Worm (Caenorhabditis elegans) whole organism, L1 larva: Measurements from ENCODE around the gene eif-3.G.

Experiments used
- C16A3.4 ChIP-seq: fragments of 150-350 bp; optimal IDR thresholded peaks from 2 replicates; lab custom pipeline; 2014; ENCODE audit warnings: missing biosample characterization, missing genetic modification characterization
- C34B4.2 ChIP-seq: sonication (generic microtip); optimal IDR thresholded peaks from 2 replicates; lab custom pipeline; 2017; ENCODE audit warnings: mild to moderate bottlenecking, missing genetic modification characterization, missing compliant biosample characterization
- Y116A8C.19 ChIP-seq: sonication (generic microtip); optimal IDR thresholded peaks from 2 replicates; lab custom pipeline; 2016; ENCODE audit warnings: missing compliant biosample characterization, missing genetic modification characterization, borderline replicate concordance
- aly-2 ChIP-seq: fragments of 150-350 bp; optimal IDR thresholded peaks from 2 replicates; lab custom pipeline; 2014; ENCODE audit warnings: missing biosample characterization, missing genetic modification characterization
- ama-1 ChIP-seq: fragments of 150-350 bp; optimal IDR thresholded peaks from 2 replicates; lab custom pipeline; 2014
- blmp-1 ChIP-seq: fragments of 150-350 bp; optimal IDR thresholded peaks from 2 replicates; lab custom pipeline; 2014; ENCODE audit warnings: missing biosample characterization, missing genetic modification characterization
- ceh-8 ChIP-seq: fragments of 200-800 bp; sonication (Bioruptor generic); optimal IDR thresholded peaks from 2 replicates; lab custom pipeline; 2018; ENCODE audit warnings: mild to moderate bottlenecking, missing genetic modification characterization, moderate library complexity, missing compliant biosample characterization
- dpl-1 ChIP-seq, 3 experiments: fragments of 150-350 bp in 2 of 3; sonication (generic microtip) in 1 of 3; optimal IDR thresholded peaks; 2 replicates each; lab custom pipeline; 2014 to 2017; ENCODE audit warnings: missing biosample characterization in 3 of 3, missing genetic modification characterization in 3 of 3, missing genetic modification reagents in 3 of 3
- efl-1 ChIP-seq, 4 experiments: fragments of 150-350 bp; optimal IDR thresholded peaks in 3 of 4; peaks in 1 of 4; 1 replicate in 1 of 4; 2 replicates in 3 of 4; lab custom pipeline; 2014; ENCODE audit warnings: missing biosample characterization in 2 of 4, missing genetic modification characterization in 2 of 4, missing genetic modification reagents in 2 of 4
- elt-2 ChIP-seq: sonication (generic microtip); optimal IDR thresholded peaks from 2 replicates; lab custom pipeline; 2016; ENCODE audit warnings: missing genetic modification characterization, mild to moderate bottlenecking, inconsistent platforms, missing compliant biosample characterization, missing genetic modification reagents
- ets-5 ChIP-seq: fragments of 200-800 bp; sonication (Bioruptor generic); IDR thresholded peaks from 2 replicates; pipeline ENCODE4 v1.3.6; 2022; ENCODE audit warnings: missing genetic modification characterization, missing compliant biosample characterization
- fkh-10 ChIP-seq: sonication (generic microtip); optimal IDR thresholded peaks from 2 replicates; lab custom pipeline; 2017; ENCODE audit warnings: missing biosample characterization, missing genetic modification reagents, missing genetic modification characterization
- fkh-8 ChIP-seq: sonication (generic microtip); optimal IDR thresholded peaks from 2 replicates; lab custom pipeline; 2016; ENCODE audit warnings: mild to moderate bottlenecking, missing genetic modification characterization, missing compliant biosample characterization
- grh-1 ChIP-seq: fragments of 200-800 bp; sonication (Bioruptor generic); IDR thresholded peaks from 2 replicates; pipeline ENCODE4 v1.3.6; 2022; ENCODE audit warnings: missing genetic modification reagents, missing genetic modification characterization, missing compliant biosample characterization
- irx-1 ChIP-seq: sonication (generic microtip); optimal IDR thresholded peaks from 2 replicates; lab custom pipeline; 2016; ENCODE audit warnings: missing genetic modification characterization, missing compliant biosample characterization
- jun-1 ChIP-seq: fragments of 150-350 bp; optimal IDR thresholded peaks from 2 replicates; lab custom pipeline; 2014; ENCODE audit warnings: missing biosample characterization, missing genetic modification reagents, missing genetic modification characterization
- lin-15B ChIP-seq: fragments of 150-350 bp; sonication (generic microtip); optimal IDR thresholded peaks from 3 replicates; lab custom pipeline; 2014; ENCODE audit warnings: missing biosample characterization, missing genetic modification characterization
- lsy-2 ChIP-seq, 2 experiments: fragments of 150-350 bp; optimal IDR thresholded peaks; 2 replicates each; lab custom pipeline; 2014; ENCODE audit warnings: missing biosample characterization in 2 of 2, missing genetic modification characterization in 2 of 2
- nhr-47 ChIP-seq: sonication (generic microtip); optimal IDR thresholded peaks from 2 replicates; lab custom pipeline; 2016; ENCODE audit warnings: mild to moderate bottlenecking, missing genetic modification characterization, moderate library complexity, missing compliant biosample characterization
- nhr-71 ChIP-seq: sonication (generic microtip); optimal IDR thresholded peaks from 2 replicates; lab custom pipeline; 2016; ENCODE audit warnings: mild to moderate bottlenecking, missing genetic modification characterization, moderate library complexity, missing compliant biosample characterization
- nhr-77 ChIP-seq: fragments of 150-350 bp; optimal IDR thresholded peaks from 2 replicates; lab custom pipeline; 2014; ENCODE audit warnings: missing biosample characterization, missing genetic modification characterization
- pag-3 ChIP-seq: sonication (generic microtip); optimal IDR thresholded peaks from 2 replicates; lab custom pipeline; 2017; ENCODE audit warnings: missing genetic modification characterization, mild to moderate bottlenecking, missing compliant biosample characterization, antibody characterized with exemption, borderline replicate concordance; ENCODE audit not compliant: insufficient read depth
- pax-3 ChIP-seq: fragments of 200-800 bp; sonication (Bioruptor generic); optimal IDR thresholded peaks from 2 replicates; lab custom pipeline; 2018; ENCODE audit warnings: mild to moderate bottlenecking, missing genetic modification characterization, moderate library complexity, missing compliant biosample characterization
- pqm-1 ChIP-seq: sonication (generic microtip); optimal IDR thresholded peaks from 3 replicates; lab custom pipeline; 2017; ENCODE audit warnings: missing biosample characterization, missing genetic modification characterization
- rnt-1 ChIP-seq: sonication (generic microtip); optimal IDR thresholded peaks from 2 replicates; lab custom pipeline; 2016; ENCODE audit warnings: mild to moderate bottlenecking, missing genetic modification characterization, moderate library complexity, missing compliant biosample characterization
- snpc-4 ChIP-seq: fragments of 150-350 bp; optimal IDR thresholded peaks from 2 replicates; lab custom pipeline; 2014; ENCODE audit warnings: missing biosample characterization, missing genetic modification characterization
- sptf-1 ChIP-seq: fragments of 150-350 bp; optimal IDR thresholded peaks from 2 replicates; lab custom pipeline; 2014; ENCODE audit warnings: missing biosample characterization, missing genetic modification characterization
- tlp-1 ChIP-seq: fragments of 150-350 bp; optimal IDR thresholded peaks from 2 replicates; lab custom pipeline; 2014; ENCODE audit warnings: missing biosample characterization, missing genetic modification characterization
- unc-130 ChIP-seq: fragments of 150-350 bp; optimal IDR thresholded peaks from 2 replicates; lab custom pipeline; 2017; ENCODE audit warnings: missing biosample characterization, missing genetic modification characterization, inconsistent platforms
- unc-62 ChIP-seq: fragments of 150-350 bp; optimal IDR thresholded peaks from 2 replicates; lab custom pipeline; 2014; ENCODE audit warnings: missing biosample characterization, missing genetic modification reagents, missing genetic modification characterization
- unc-98 ChIP-seq: fragments of 200-800 bp; sonication (Bioruptor generic); IDR thresholded peaks from 2 replicates; pipeline ENCODE4 v1.3.6; 2022; ENCODE audit warnings: missing genetic modification characterization, missing compliant biosample characterization
- vab-15 ChIP-seq: sonication (generic microtip); optimal IDR thresholded peaks from 2 replicates; lab custom pipeline; 2017; ENCODE audit warnings: missing genotype, mild to moderate bottlenecking, missing genetic modification characterization, missing compliant biosample characterization
- zip-4 ChIP-seq: fragments of 200-800 bp; sonication (Bioruptor generic); optimal IDR thresholded peaks from 2 replicates; lab custom pipeline; 2018; ENCODE audit warnings: mild to moderate bottlenecking, missing genetic modification characterization, moderate library complexity, missing compliant biosample characterization

The eif-3.G gene

ce11 chrII:8442717-8443223, at the start of gene eif-3.G:
eif-3.G (plus strand) TSS chrII:8442767.
- TF ChIP-seq nhr-77 (tag; lab: Kevin White, UChicago) (no peak), efl-1 (optimal IDR thresholded peaks at IDR 0.05; lab: Kevin White, UChicago) (no peak), efl-1 (GFP tag; optimal IDR thresholded peaks at IDR 0.05 in 1 of 2; lab: Kevin White, UChicago) (peak in 1 of 2 experiments; percentile 88)

- TF ChIP-seq jun-1 (tag; lab: Kevin White, UChicago) (no peak), fkh-8 (peak; percentile 59), nhr-71 (tag; lab: Kevin White, UChicago) (peak; percentile 13), aly-2 (tag; lab: Kevin White, UChicago) (no peak), C16A3.4 (tag; lab: Kevin White, UChicago) (no peak), nhr-47 (tag; lab: Kevin White, UChicago) (no peak), fkh-10 (GFP tag; lab: Kevin White, UChicago) (no peak), Y116A8C.19 (tag; lab: Kevin White, UChicago) (no peak), C34B4.2 (tag; lab: Kevin White, UChicago) (no peak), unc-98 (no peak)
Measured at ce11 chrII:8394205-8394604, 48.4 kb upstream of the eif-3.G start, which contains the start of gene F49E12.8. F49E12.8 (minus strand) TSS chrII:8394305.

ce11 chrII:8396041-8396440, 46.5 kb upstream of the eif-3.G start, which contains the start of gene F49E12.7:
F49E12.7 (minus strand) TSS chrII:8396141.
- TF ChIP-seq snpc-4 (tag; lab: Kevin White, UChicago) (no peak), unc-62 (GFP tag; lab: Kevin White, UChicago) (no peak), ceh-8 (GFP tag; lab: Kevin White, UChicago) (peak; percentile 47)

- TF ChIP-seq nhr-77 (tag; lab: Kevin White, UChicago) = no peak
- TF ChIP-seq ama-1 (lab: Kevin White, UChicago) = no peak
- no peak for TF ChIP-seq grh-1 (GFP tag; lab: Robert Waterston, UW)
- no peak for TF ChIP-seq pax-3
- TF ChIP-seq rnt-1 = no peak
- TF ChIP-seq tlp-1 (tag; lab: Kevin White, UChicago) = no peak
Measured at ce11 chrII:8399064-8399463, 43.5 kb upstream of the eif-3.G start, which contains the start of gene dod-23. dod-23 (minus strand) TSS chrII:8399164.

ce11 chrII:8399997-8400396, 42.6 kb upstream of the eif-3.G start:
- TF ChIP-seq elt-2 = peak; percentile 77
- no peak for TF ChIP-seq nhr-47 (tag; lab: Kevin White, UChicago)
- TF ChIP-seq aly-2 (tag; lab: Kevin White, UChicago) = no peak
- no peak for TF ChIP-seq pag-3
- peak; percentile 48 for TF ChIP-seq jun-1 (tag; lab: Kevin White, UChicago)
- no peak for TF ChIP-seq fkh-10 (GFP tag; lab: Kevin White, UChicago)
- TF ChIP-seq ets-5 (GFP tag; lab: Robert Waterston, UW) = no peak
- TF ChIP-seq irx-1 (tag; lab: Kevin White, UChicago) = no peak
- no peak for TF ChIP-seq lin-15B (tag; lab: Kevin White, UChicago)
- no peak for TF ChIP-seq blmp-1 (tag; lab: Kevin White, UChicago)
- no peak for TF ChIP-seq unc-130
- no peak for TF ChIP-seq pqm-1
- no peak for TF ChIP-seq sptf-1 (tag; lab: Kevin White, UChicago)
- TF ChIP-seq zip-4 = no peak
- no peak for TF ChIP-seq vab-15
- no peak for TF ChIP-seq grh-1 (GFP tag; lab: Robert Waterston, UW)
- TF ChIP-seq lsy-2 (tag; optimal IDR thresholded peaks at IDR 0.05; lab: Kevin White, UChicago) = no peak
- no peak for TF ChIP-seq dpl-1 (GFP tag; optimal IDR thresholded peaks at IDR 0.05; lab: Kevin White, UChicago)
